Worm (Caenorhabditis elegans) whole organism, L1 larva: ENCODE measurements around the gene cutl-11.
A peak's percentile ranks its signal among the peaks of the same experiment; 100 is the strongest.

ENCODE experiments used
- aha-1 ChIP-seq: fragments of 150-350 bp; optimal IDR thresholded peaks from 2 replicates; lab custom pipeline; 2014; ENCODE audit warnings: missing biosample characterization, missing genetic modification characterization
- nhr-28 ChIP-seq: fragments of 150-350 bp; optimal IDR thresholded peaks from 2 replicates; lab custom pipeline; 2014; ENCODE audit warnings: missing biosample characterization, missing genetic modification characterization
- pqm-1 ChIP-seq: sonication (generic microtip); optimal IDR thresholded peaks from 3 replicates; lab custom pipeline; 2017; ENCODE audit warnings: missing biosample characterization, missing genetic modification characterization
- tbx-2 ChIP-seq: sonication (generic microtip); optimal IDR thresholded peaks from 2 replicates; lab custom pipeline; 2016; ENCODE audit warnings: missing genetic modification characterization, missing compliant biosample characterization

DNA sequence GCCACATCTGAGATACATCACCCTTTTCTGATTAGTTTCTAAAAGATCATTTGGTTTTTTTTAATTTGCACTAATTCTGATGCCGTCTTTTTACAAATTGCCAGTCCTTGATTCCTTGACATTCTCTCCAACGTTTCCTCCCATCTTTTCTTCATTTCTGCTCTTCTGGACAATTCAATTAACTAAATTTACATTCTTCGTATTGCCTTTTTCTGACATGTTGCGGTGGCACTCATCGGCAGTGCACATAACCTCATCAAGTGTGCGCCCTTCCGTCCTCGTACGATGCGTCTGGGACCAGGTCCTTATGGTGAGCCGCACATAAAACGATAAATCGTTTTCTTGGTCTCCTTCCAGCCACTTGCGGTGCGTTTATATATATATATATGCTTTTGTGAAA lies 11.7 kb downstream of the cutl-11 start:
- TF ChIP-seq tbx-2 (tag; lab: Kevin White, UChicago) (peak; percentile 23), aha-1 (tag; lab: Kevin White, UChicago) (no peak), pqm-1 (no peak), nhr-28 (tag; lab: Kevin White, UChicago) (no peak)
